Worm (Caenorhabditis elegans) whole organism, L3 larva: ENCODE measurements around the gene F22B3.7.
A peak's percentile ranks its signal among the peaks of the same experiment; 100 is the strongest.

Source experiments
- nhr-237 ChIP-seq: fragments of 150-350 bp; optimal IDR thresholded peaks from 2 replicates; lab custom pipeline; 2014; ENCODE audit warnings: missing biosample characterization, missing genetic modification characterization
- nhr-25 ChIP-seq: sonication (generic microtip); optimal IDR thresholded peaks from 2 replicates; lab custom pipeline; 2017; ENCODE audit warnings: missing biosample characterization, missing genetic modification characterization
- nhr-76 ChIP-seq: fragments of 150-350 bp; sonication (generic microtip); optimal IDR thresholded peaks from 5 replicates; lab custom pipeline; 2014; ENCODE audit warnings: missing biosample characterization, missing genetic modification characterization
- snpc-4 ChIP-seq: fragments of 150-350 bp; optimal IDR thresholded peaks from 2 replicates; lab custom pipeline; 2014; ENCODE audit warnings: missing biosample characterization, missing genetic modification characterization

DNA sequence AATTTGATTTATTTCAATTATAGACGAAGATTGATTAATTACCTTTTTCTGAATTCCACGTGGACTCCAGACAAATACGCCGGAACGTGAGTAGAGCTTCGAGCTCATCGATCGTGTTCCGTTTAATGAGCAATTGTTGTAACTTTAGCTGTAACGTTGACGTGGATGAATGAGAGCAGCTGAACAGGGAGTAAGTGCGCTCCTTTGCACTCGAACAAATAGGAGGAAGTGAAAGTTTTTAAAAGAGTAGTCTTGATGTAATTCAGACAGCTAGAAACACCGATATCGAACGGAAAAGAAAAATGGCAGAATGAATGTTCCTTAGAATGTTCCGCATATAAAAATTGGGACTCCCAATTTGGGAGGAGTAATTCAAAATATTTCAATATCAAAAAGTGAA, 50.0 kb downstream of the F22B3.7 start, which contains the start of gene sec-31:
- TF ChIP-seq nhr-76 (no peak), nhr-25 (tag; lab: Kevin White, UChicago) (peak; percentile 37), snpc-4 (tag; lab: Kevin White, UChicago) (no peak), nhr-237 (tag; lab: Kevin White, UChicago) (no peak)
